Fruit fly (Drosophila melanogaster) whole organism, prepupa: Measurements from ENCODE around the gene btd.
A peak's percentile ranks its signal among the peaks of the same experiment; 100 is the strongest.

Source experiments
- Blimp-1 ChIP-seq: fragments of 200-800 bp; sonication (Bioruptor generic); optimal IDR thresholded peaks from 3 replicates; lab custom pipeline; 2017; ENCODE audit warnings: missing biosample characterization, missing genetic modification characterization, mild to moderate bottlenecking, moderate library complexity, missing genetic modification reagents
- CG10631 ChIP-seq: fragments of 200-800 bp; sonication (Bioruptor generic); optimal IDR thresholded peaks from 2 replicates; lab custom pipeline; 2016; ENCODE audit warnings: missing biosample characterization, missing genetic modification characterization
- CG11294 ChIP-seq: fragments of 200-800 bp; sonication (Bioruptor generic); IDR thresholded peaks from 2 replicates; pipeline ENCODE4 v1.3.6; 2022; ENCODE audit warnings: missing biosample characterization, missing genetic modification characterization
- CG11762 ChIP-seq: fragments of 200-800 bp; sonication (Bioruptor generic); optimal IDR thresholded peaks from 3 replicates; lab custom pipeline; 2016; ENCODE audit warnings: missing biosample characterization, missing genetic modification characterization; ENCODE audit not compliant: insufficient read depth
- CG11902 ChIP-seq: fragments of 200-800 bp; sonication (Bioruptor generic); optimal IDR thresholded peaks from 3 replicates; lab custom pipeline; 2016; ENCODE audit warnings: missing biosample characterization, missing genetic modification characterization
- CG15336 ChIP-seq: fragments of 200-800 bp; sonication (Bioruptor generic); IDR thresholded peaks from 2 replicates; pipeline ENCODE4 v1.3.6; 2022; ENCODE audit warnings: missing biosample characterization, missing genetic modification characterization
- CG1621 ChIP-seq: fragments of 200-800 bp; sonication (Bioruptor generic); optimal IDR thresholded peaks from 3 replicates; lab custom pipeline; 2018; ENCODE audit warnings: missing biosample characterization, mild to moderate bottlenecking, missing genetic modification characterization
- CG16779 ChIP-seq: fragments of 200-800 bp; sonication (Bioruptor generic); optimal IDR thresholded peaks from 3 replicates; lab custom pipeline; 2017; ENCODE audit warnings: missing biosample characterization, mild to moderate bottlenecking, missing genetic modification characterization
- CG3032 ChIP-seq: fragments of 200-800 bp; optimal IDR thresholded peaks from 2 replicates; lab custom pipeline; 2019; ENCODE audit warnings: missing biosample characterization, mild to moderate bottlenecking, missing genetic modification characterization, moderate library complexity
- CG31627 ChIP-seq: fragments of 200-800 bp; sonication (Bioruptor generic); optimal IDR thresholded peaks from 3 replicates; lab custom pipeline; 2016; ENCODE audit warnings: missing biosample characterization, missing genetic modification characterization
- CG32006 ChIP-seq: fragments of 200-800 bp; sonication (Bioruptor generic); optimal IDR thresholded peaks from 3 replicates; lab custom pipeline; 2017; ENCODE audit warnings: missing biosample characterization, mild to moderate bottlenecking, missing genetic modification characterization
- CG34406 ChIP-seq: fragments of 200-800 bp; sonication (Bioruptor generic); optimal IDR thresholded peaks from 3 replicates; lab custom pipeline; 2016; ENCODE audit warnings: missing biosample characterization, missing genetic modification characterization
- CG4318 ChIP-seq: fragments of 200-800 bp; sonication (Bioruptor generic); optimal IDR thresholded peaks from 3 replicates; lab custom pipeline; 2017; ENCODE audit warnings: missing biosample characterization, mild to moderate bottlenecking, missing genetic modification characterization
- CG6163 ChIP-seq: fragments of 200-800 bp; sonication (Bioruptor generic); IDR thresholded peaks from 3 replicates; pipeline ENCODE4 v1.3.6; 2022; ENCODE audit warnings: missing biosample characterization, missing genetic modification characterization
- CG6792 ChIP-seq: fragments of 200-800 bp; sonication (Bioruptor generic); optimal IDR thresholded peaks from 3 replicates; lab custom pipeline; 2016; ENCODE audit warnings: missing biosample characterization, missing genetic modification characterization
- CG6808 ChIP-seq: fragments of 200-800 bp; sonication (Bioruptor generic); optimal IDR thresholded peaks from 3 replicates; lab custom pipeline; 2017; ENCODE audit warnings: missing biosample characterization, missing genetic modification characterization, mild to moderate bottlenecking, moderate library complexity, missing genetic modification reagents
- CG6854 ChIP-seq: fragments of 200-800 bp; sonication (Bioruptor generic); optimal IDR thresholded peaks from 2 replicates; lab custom pipeline; 2017; ENCODE audit warnings: missing biosample characterization, mild to moderate bottlenecking, missing genetic modification characterization
- CG7368 ChIP-seq: fragments of 200-800 bp; sonication (Bioruptor generic); optimal IDR thresholded peaks from 3 replicates; lab custom pipeline; 2016; ENCODE audit warnings: missing biosample characterization, missing genetic modification characterization
- CG8119 ChIP-seq: fragments of 200-800 bp; sonication (Bioruptor generic); IDR thresholded peaks from 3 replicates; pipeline ENCODE4 v1.3.6; 2022; ENCODE audit warnings: missing biosample characterization, missing genetic modification characterization
- CG8319 ChIP-seq: fragments of 200-800 bp; sonication (Bioruptor generic); optimal IDR thresholded peaks from 3 replicates; lab custom pipeline; 2016; ENCODE audit warnings: missing biosample characterization, missing genetic modification characterization
- CG8632 ChIP-seq: fragments of 200-800 bp; sonication (Bioruptor generic); optimal IDR thresholded peaks from 3 replicates; lab custom pipeline; 2016; ENCODE audit warnings: missing biosample characterization, missing genetic modification characterization
- Eip78C ChIP-seq: fragments of 200-800 bp; sonication (Bioruptor generic); peaks from one replicate; lab custom pipeline; 2016; ENCODE audit warnings: missing biosample characterization, missing genetic modification characterization
- Eip93F ChIP-seq: fragments of 200-800 bp; sonication (Bioruptor generic); optimal IDR thresholded peaks from 2 replicates; lab custom pipeline; 2016; ENCODE audit warnings: missing biosample characterization, mild to moderate bottlenecking, missing genetic modification characterization
- Ets96B ChIP-seq: fragments of 200-800 bp; optimal IDR thresholded peaks from 2 replicates; lab custom pipeline; 2019; ENCODE audit warnings: missing biosample characterization, mild to moderate bottlenecking, missing genetic modification characterization, moderate library complexity
- Hr38 ChIP-seq: sonication (Bioruptor generic); optimal IDR thresholded peaks from 2 replicates; lab custom pipeline; 2016; ENCODE audit warnings: missing biosample characterization, missing genetic modification characterization
- Hr39 ChIP-seq: fragments of 200-800 bp; sonication (Bioruptor generic); optimal IDR thresholded peaks from 2 replicates; lab custom pipeline; 2016; ENCODE audit warnings: missing biosample characterization, missing genetic modification characterization
- Hr4 ChIP-seq: fragments of 200-800 bp; sonication (Bioruptor generic); optimal IDR thresholded peaks from 3 replicates; lab custom pipeline; 2016; ENCODE audit warnings: missing biosample characterization, missing genetic modification characterization
- Lpt ChIP-seq: fragments of 200-800 bp; sonication (Bioruptor generic); optimal IDR thresholded peaks from 3 replicates; lab custom pipeline; 2016; ENCODE audit warnings: missing biosample characterization, missing genetic modification characterization
- Met ChIP-seq: fragments of 200-800 bp; sonication (Bioruptor generic); optimal IDR thresholded peaks from 3 replicates; lab custom pipeline; 2016; ENCODE audit warnings: missing biosample characterization, missing genetic modification characterization
- OdsH ChIP-seq: fragments of 200-800 bp; sonication (Bioruptor generic); optimal IDR thresholded peaks from 3 replicates; lab custom pipeline; 2016; ENCODE audit warnings: missing biosample characterization, missing genetic modification characterization
- Smox ChIP-seq: fragments of 200-800 bp; sonication (Bioruptor generic); optimal IDR thresholded peaks from 3 replicates; lab custom pipeline; 2016; ENCODE audit warnings: missing biosample characterization, missing genetic modification characterization
- Sox14 ChIP-seq: fragments of 200-800 bp; sonication (Bioruptor generic); optimal IDR thresholded peaks from 3 replicates; lab custom pipeline; 2016; ENCODE audit warnings: missing biosample characterization, missing genetic modification characterization
- achi ChIP-seq: fragments of 200-800 bp; sonication (Bioruptor generic); optimal IDR thresholded peaks from 3 replicates; lab custom pipeline; 2016; ENCODE audit warnings: missing biosample characterization, missing genetic modification characterization
- acj6 ChIP-seq: fragments of 200-800 bp; sonication (Bioruptor generic); optimal IDR thresholded peaks from 3 replicates; lab custom pipeline; 2016; ENCODE audit warnings: missing biosample characterization, missing genetic modification characterization
- cyc ChIP-seq: fragments of 200-800 bp; sonication (Bioruptor generic); optimal IDR thresholded peaks from 3 replicates; lab custom pipeline; 2016; ENCODE audit warnings: missing biosample characterization, missing genetic modification characterization
- dac ChIP-seq: fragments of 200-800 bp; sonication (Bioruptor generic); optimal IDR thresholded peaks from 2 replicates; lab custom pipeline; 2017; ENCODE audit warnings: missing biosample characterization, mild to moderate bottlenecking, missing genetic modification characterization
- dsx ChIP-seq: fragments of 200-800 bp; optimal IDR thresholded peaks from 3 replicates; lab custom pipeline; 2019; ENCODE audit warnings: missing biosample characterization, mild to moderate bottlenecking, missing genetic modification characterization, moderate library complexity; ENCODE audit not compliant: poor library complexity, severe bottlenecking
- eg ChIP-seq: fragments of 200-800 bp; sonication (Bioruptor generic); IDR thresholded peaks from 3 replicates; pipeline ENCODE4 v1.3.6; 2022; ENCODE audit warnings: missing biosample characterization, missing genetic modification characterization
- fd59A ChIP-seq: fragments of 200-800 bp; sonication (Bioruptor generic); optimal IDR thresholded peaks from 2 replicates; lab custom pipeline; 2017; ENCODE audit warnings: missing biosample characterization, mild to moderate bottlenecking, missing genetic modification characterization, missing genetic modification reagents
- fd85E ChIP-seq: fragments of 200-800 bp; sonication (Bioruptor generic); optimal IDR thresholded peaks from 3 replicates; lab custom pipeline; 2016; ENCODE audit warnings: missing biosample characterization, missing genetic modification characterization
- fkh ChIP-seq: fragments of 200-800 bp; sonication (Bioruptor generic); optimal IDR thresholded peaks from 3 replicates; lab custom pipeline; 2017; ENCODE audit warnings: missing biosample characterization, mild to moderate bottlenecking, missing genetic modification characterization, moderate library complexity
- lz ChIP-seq: fragments of 200-800 bp; sonication (Bioruptor generic); optimal IDR thresholded peaks from 3 replicates; lab custom pipeline; 2016; ENCODE audit warnings: missing biosample characterization, missing genetic modification characterization
- net ChIP-seq: fragments of 200-800 bp; sonication (Bioruptor generic); optimal IDR thresholded peaks from 3 replicates; lab custom pipeline; 2016; ENCODE audit warnings: missing biosample characterization, missing genetic modification characterization
- pdm3 ChIP-seq: fragments of 200-800 bp; sonication (Bioruptor generic); optimal IDR thresholded peaks from 3 replicates; lab custom pipeline; 2016; ENCODE audit warnings: missing biosample characterization, missing genetic modification characterization
- salr ChIP-seq, 2 experiments: fragments of 200-800 bp; sonication (Bioruptor generic); optimal IDR thresholded peaks; 3 replicates each; lab custom pipeline; 2016 to 2018; ENCODE audit warnings: missing biosample characterization in 2 of 2, missing genetic modification characterization in 2 of 2, mild to moderate bottlenecking in 1 of 2
- spab ChIP-seq: fragments of 200-800 bp; sonication (Bioruptor generic); optimal IDR thresholded peaks from 2 replicates; lab custom pipeline; 2017; ENCODE audit warnings: missing biosample characterization, mild to moderate bottlenecking, missing genetic modification characterization, missing genetic modification reagents
- ss ChIP-seq, 2 experiments: fragments of 200-800 bp; sonication (Bioruptor generic); optimal IDR thresholded peaks; 2 replicates in 1 of 2; 3 replicates in 1 of 2; lab custom pipeline; 2017 to 2018; ENCODE audit warnings: mild to moderate bottlenecking in 2 of 2, missing biosample characterization in 2 of 2, missing genetic modification characterization in 2 of 2, moderate library complexity in 1 of 2
- svp ChIP-seq: fragments of 200-800 bp; sonication (Bioruptor generic); peaks from one replicate; lab custom pipeline; 2016; ENCODE audit warnings: missing biosample characterization, missing genetic modification characterization
- topi ChIP-seq: fragments of 200-800 bp; sonication (Bioruptor generic); optimal IDR thresholded peaks from 3 replicates; lab custom pipeline; 2016; ENCODE audit warnings: missing biosample characterization, missing genetic modification characterization

Gene btd

dm6 chrX:9644828-9645227, 49.2 kb upstream of the btd start (continued):
- TF ChIP-seq lz (GFP tag; lab: Kevin White, UChicago) = no peak
- TF ChIP-seq CG6163 = no peak
- TF ChIP-seq CG3032 = no peak
- TF ChIP-seq CG4318 = no peak
- no peak for TF ChIP-seq Blimp-1 (GFP tag; lab: Kevin White, UChicago)
- no peak for TF ChIP-seq CG8319
- no peak for TF ChIP-seq CG34406
- TF ChIP-seq dac (GFP tag; lab: Kevin White, UChicago) = no peak
- TF ChIP-seq CG32006 (GFP tag; lab: Kevin White, UChicago) = no peak
- peak in 1 of 2 experiments; percentile 22 for TF ChIP-seq ss (GFP tag; optimal IDR thresholded peaks at IDR 0.05; lab: Kevin White, UChicago)
- TF ChIP-seq CG11294 (GFP tag; lab: Robert Waterston, UW) = no peak
- TF ChIP-seq svp (GFP tag; lab: Kevin White, UChicago) = peak; percentile 90

- peak; percentile 95 for TF ChIP-seq Blimp-1 (GFP tag; lab: Kevin White, UChicago)
- TF ChIP-seq svp (GFP tag; lab: Kevin White, UChicago) = peak; percentile 100
- TF ChIP-seq dsx = peak; percentile 93
- TF ChIP-seq spab (GFP tag; lab: Kevin White, UChicago) = peak; percentile 93
- peak; percentile 97 for TF ChIP-seq CG6854 (GFP tag; lab: Kevin White, UChicago)
- peak; percentile 99 for TF ChIP-seq net (GFP tag; lab: Kevin White, UChicago)
- peak; percentile 99 for TF ChIP-seq Hr39
- TF ChIP-seq topi = peak; percentile 99
- peak; percentile 97 for TF ChIP-seq CG8119
- TF ChIP-seq salr (GFP tag; optimal IDR thresholded peaks at IDR 0.05; lab: Kevin White, UChicago) = peak; percentile 92 to 94
- TF ChIP-seq Smox (GFP tag; lab: Kevin White, UChicago) = peak; percentile 98
- TF ChIP-seq ss (GFP tag; optimal IDR thresholded peaks at IDR 0.05; lab: Kevin White, UChicago) = peak; percentile 97
- peak; percentile 98 for TF ChIP-seq CG34406
- TF ChIP-seq CG11762 = peak; percentile 97
- TF ChIP-seq achi = peak; percentile 98
- TF ChIP-seq CG7368 (GFP tag; lab: Kevin White, UChicago) = peak; percentile 99
- TF ChIP-seq cyc (GFP tag; lab: Kevin White, UChicago) = peak; percentile 99
- TF ChIP-seq CG15336 = peak; percentile 97
- peak; percentile 97 for TF ChIP-seq CG10631
- TF ChIP-seq Hr38 (GFP tag; lab: Kevin White, UChicago) = peak; percentile 79
- peak; percentile 95 for TF ChIP-seq CG6808 (GFP tag; lab: Kevin White, UChicago)
- peak; percentile 98 for TF ChIP-seq CG11902 (GFP tag; lab: Kevin White, UChicago)
- peak; percentile 94 for TF ChIP-seq Ets96B
- peak; percentile 99 for TF ChIP-seq Eip78C (GFP tag; lab: Kevin White, UChicago)
- peak; percentile 97 for TF ChIP-seq Lpt (GFP tag; lab: Kevin White, UChicago)
- TF ChIP-seq Eip93F (GFP tag; lab: Kevin White, UChicago) = peak; percentile 99
- peak; percentile 96 for TF ChIP-seq CG11294 (GFP tag; lab: Robert Waterston, UW)
- TF ChIP-seq CG6163 = peak; percentile 99
- TF ChIP-seq eg (GFP tag; lab: Robert Waterston, UW) = peak; percentile 98
- TF ChIP-seq fd59A = peak; percentile 94
- TF ChIP-seq acj6 (GFP tag; lab: Kevin White, UChicago) = peak; percentile 98
- peak; percentile 95 for TF ChIP-seq CG16779 (tag; lab: Kevin White, UChicago)
- peak; percentile 97 for TF ChIP-seq CG32006 (GFP tag; lab: Kevin White, UChicago)
- TF ChIP-seq fkh (GFP tag; lab: Kevin White, UChicago) = peak; percentile 74
- peak; percentile 99 for TF ChIP-seq CG31627 (GFP tag; lab: Kevin White, UChicago)
- TF ChIP-seq Sox14 (GFP tag; lab: Kevin White, UChicago) = peak; percentile 99
- peak; percentile 99 for TF ChIP-seq lz (GFP tag; lab: Kevin White, UChicago)
- TF ChIP-seq CG8319 = peak; percentile 98
- TF ChIP-seq CG1621 (tag; lab: Kevin White, UChicago) = peak; percentile 96
- peak; percentile 99 for TF ChIP-seq pdm3 (GFP tag; lab: Kevin White, UChicago)
- TF ChIP-seq fd85E = peak; percentile 91
- peak; percentile 99 for TF ChIP-seq CG6792
- TF ChIP-seq Met (GFP tag; lab: Kevin White, UChicago) = peak; percentile 99
- TF ChIP-seq OdsH (GFP tag; lab: Kevin White, UChicago) = peak; percentile 98
- TF ChIP-seq CG4318 = peak; percentile 92
- peak; percentile 98 for TF ChIP-seq CG8632 (GFP tag; lab: Kevin White, UChicago)
- peak; percentile 98 for TF ChIP-seq Hr4 (GFP tag; lab: Kevin White, UChicago)
Measured at dm6 chrX:9646022-9646421, 48.0 kb upstream of the btd start.
